Worm (Caenorhabditis elegans): ENCODE measurements around the gene cdh-12.

DNA sequence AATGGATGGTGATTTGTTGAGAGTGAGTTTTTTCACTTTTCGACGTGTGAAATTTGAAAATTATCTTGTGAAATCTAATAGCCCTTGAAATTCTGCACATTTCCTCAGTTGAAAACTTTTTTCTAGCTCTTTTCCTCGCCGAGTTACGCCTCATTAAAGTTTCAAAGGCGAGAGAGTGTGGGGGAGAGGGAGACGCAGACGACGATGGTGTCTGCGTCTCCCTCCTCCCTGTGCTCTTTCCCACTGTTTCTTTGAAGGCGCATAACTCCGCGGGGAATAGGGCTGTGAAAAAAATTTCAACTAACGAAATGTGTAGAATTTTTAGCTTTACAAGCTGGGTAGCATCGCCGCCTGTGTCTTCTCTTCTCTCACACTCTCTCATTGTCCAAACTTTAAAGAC is 14.5 kb downstream of the cdh-12 start:
- no peak for TF ChIP-seq unc-62 (GFP tag; optimal IDR thresholded peaks at IDR 0.05)
- no peak for TF ChIP-seq snpc-4 (tag; optimal IDR thresholded peaks at IDR 0.05)
